Worm (Caenorhabditis elegans): ENCODE measurements around the gene hlh-1.

ce11 chrII:4571868-4572267, 53.5 kb downstream of the hlh-1 start, which contains the start of gene vab-1:
- TF ChIP-seq him-1 (tag; optimal IDR thresholded peaks at IDR 0.05) (no peak), W03F9.2 (tag; optimal IDR thresholded peaks at IDR 0.05) (no peak)

All from whole organism, L4/young adult.